Fruit fly (Drosophila melanogaster): ENCODE data around the gene CG31626.

The CG31626 gene

dm6 chr2L:21195331-21195730 is 41.2 kb downstream of the CG31626 start (continued):
- TF ChIP-seq vnd (GFP tag; IDR thresholded peaks at IDR 0.05; ENCODE audit: partially characterized antibody) (no peak), Rx (GFP tag; IDR thresholded peaks at IDR 0.05) (no peak)

dm6 chr2L:21189273-21189781 is 47.2 kb downstream of the CG31626 start:
- TF ChIP-seq Atf3 (GFP tag; optimal IDR thresholded peaks at IDR 0.05) (no peak), mirr (GFP tag; optimal IDR thresholded peaks at IDR 0.05) (peak; percentile 91), Scr (GFP tag; IDR thresholded peaks at IDR 0.05; ENCODE audit: partially characterized antibody) (no peak), CG8924 (tag; optimal IDR thresholded peaks at IDR 0.05) (no peak), Dll (GFP tag; IDR thresholded peaks at IDR 0.05; ENCODE audit: partially characterized antibody) (no peak), Dek (tag; optimal IDR thresholded peaks at IDR 0.05) (no peak), lab (GFP tag; optimal IDR thresholded peaks at IDR 0.05) (peak; percentile 16), CG6254 (GFP tag; optimal IDR thresholded peaks at IDR 0.05) (no peak), onecut (GFP tag; IDR thresholded peaks at IDR 0.05) (peak; percentile 59), dati (GFP tag; IDR thresholded peaks at IDR 0.05) (no peak), CG12942 (GFP tag; optimal IDR thresholded peaks at IDR 0.05) (no peak), CG1647 (GFP tag; optimal IDR thresholded peaks at IDR 0.05) (no peak), HmgD (GFP tag; optimal IDR thresholded peaks at IDR 0.05) (no peak), prd (optimal IDR thresholded peaks at IDR 0.05) (no peak), prd (GFP tag; IDR thresholded peaks at IDR 0.05) (no peak), HLH4C (GFP tag; IDR thresholded peaks at IDR 0.05; ENCODE audit: partially characterized antibody) (no peak), CG7372 (GFP tag; IDR thresholded peaks at IDR 0.05) (no peak), lov (optimal IDR thresholded peaks at IDR 0.05) (no peak), lov (GFP tag; IDR thresholded peaks at IDR 0.05) (0 out of 3 replicates have a peak, but pooled peaks have one; percentile 15), CG14860 (GFP tag; IDR thresholded peaks at IDR 0.05; ENCODE audit: partially characterized antibody) (no peak), E2f2 (GFP tag; IDR thresholded peaks at IDR 0.05) (no peak), CG9797 (GFP tag; optimal IDR thresholded peaks at IDR 0.05) (no peak), Dad (GFP tag; optimal IDR thresholded peaks at IDR 0.05) (no peak), CG12391 (tag; optimal IDR thresholded peaks at IDR 0.05) (no peak), CG2889 (GFP tag; IDR thresholded peaks at IDR 0.05) (no peak), CG17359 (tag; optimal IDR thresholded peaks at IDR 0.05) (no peak), Tbp (GFP tag; optimal IDR thresholded peaks at IDR 0.05) (no peak), CG14014 (GFP tag; IDR thresholded peaks at IDR 0.05) (no peak), ase (GFP tag; IDR thresholded peaks at IDR 0.05) (no peak), exex (tag; optimal IDR thresholded peaks at IDR 0.05) (peak; percentile 76), oc (tag; optimal IDR thresholded peaks at IDR 0.05) (no peak), Fer3 (tag; optimal IDR thresholded peaks at IDR 0.05) (no peak), sens (GFP tag) (peak; percentile 58), CG2199 (GFP tag; IDR thresholded peaks at IDR 0.05) (no peak), CG15514 (GFP tag; optimal IDR thresholded peaks at IDR 0.05) (no peak), Trl (optimal IDR thresholded peaks at IDR 0.05) (no peak), Trl (GFP tag; optimal IDR thresholded peaks at IDR 0.05) (no peak), MTF-1 (GFP tag; optimal IDR thresholded peaks at IDR 0.05; ENCODE audit: borderline replicate concordance) (no peak), Bteb2 (GFP tag; optimal IDR thresholded peaks at IDR 0.05) (no peak), Rx (GFP tag; IDR thresholded peaks at IDR 0.05) (no peak), vfl (GFP tag; optimal IDR thresholded peaks at IDR 0.05) (no peak), Hand (GFP tag; optimal IDR thresholded peaks at IDR 0.05) (no peak), CG17361 (GFP tag; IDR thresholded peaks at IDR 0.05) (no peak)

All from whole organism, embryonic.